Fruit fly (Drosophila melanogaster) whole organism, embryonic: Measurements from ENCODE around the gene CG14840.
A peak's percentile ranks its signal among the peaks of the same experiment; 100 is the strongest.

Experiments used
- Atf6 ChIP-seq: fragments of 200-800 bp; sonication (Bioruptor generic); IDR thresholded peaks from 2 replicates; pipeline ENCODE4 v1.3.6; 2022; ENCODE audit warnings: missing biosample characterization, missing genetic modification characterization
- BEAF-32 ChIP-seq: fragments of 200-800 bp; sonication (Bioruptor generic); optimal IDR thresholded peaks from 3 replicates; lab custom pipeline; 2017; ENCODE audit warnings: missing biosample characterization, missing genetic modification characterization, mild to moderate bottlenecking, moderate library complexity, missing genetic modification reagents
- Bdp1 ChIP-seq: fragments of 200-800 bp; sonication (Bioruptor generic); optimal IDR thresholded peaks from 3 replicates; lab custom pipeline; 2016; ENCODE audit warnings: missing biosample characterization, missing genetic modification characterization
- CG1024 ChIP-seq: fragments of 200-800 bp; sonication (Bioruptor generic); IDR thresholded peaks from 2 replicates; pipeline ENCODE4 v1.3.6; 2022; ENCODE audit warnings: missing biosample characterization, missing genetic modification characterization
- CG10543 ChIP-seq: fragments of 200-800 bp; sonication (Bioruptor generic); optimal IDR thresholded peaks from 3 replicates; lab custom pipeline; 2017; ENCODE audit warnings: missing biosample characterization, mild to moderate bottlenecking, missing genetic modification characterization, moderate library complexity
- CG12155 ChIP-seq: fragments of 200-800 bp; sonication (Bioruptor generic); optimal IDR thresholded peaks from 3 replicates; lab custom pipeline; 2016; ENCODE audit warnings: missing biosample characterization, missing genetic modification characterization
- CG12942 ChIP-seq: fragments of 200-800 bp; sonication (Bioruptor generic); optimal IDR thresholded peaks from 3 replicates; lab custom pipeline; 2016; ENCODE audit warnings: missing biosample characterization, missing genetic modification characterization
- CG13287 ChIP-seq: fragments of 200-800 bp; sonication (Bioruptor generic); IDR thresholded peaks from 2 replicates; pipeline ENCODE4 v1.3.6; 2022; ENCODE audit warnings: missing biosample characterization, missing genetic modification characterization; ENCODE audit not compliant: partially characterized antibody
- CG14860 ChIP-seq: fragments of 200-800 bp; sonication (Bioruptor generic); IDR thresholded peaks from 3 replicates; pipeline ENCODE4 v1.3.6; 2022; ENCODE audit warnings: missing biosample characterization, missing genetic modification characterization; ENCODE audit not compliant: partially characterized antibody
- CG14965 ChIP-seq: fragments of 200-800 bp; sonication (Bioruptor generic); optimal IDR thresholded peaks from 2 replicates; lab custom pipeline; 2016; ENCODE audit warnings: missing biosample characterization, missing genetic modification characterization, borderline replicate concordance
- CG1602 ChIP-seq: fragments of 200-800 bp; sonication (Bioruptor generic); optimal IDR thresholded peaks from 3 replicates; lab custom pipeline; 2016; ENCODE audit warnings: missing biosample characterization, missing genetic modification characterization
- CG17385 ChIP-seq: fragments of 200-800 bp; sonication (Bioruptor generic); optimal IDR thresholded peaks from 3 replicates; lab custom pipeline; 2018; ENCODE audit warnings: missing biosample characterization, mild to moderate bottlenecking, missing genetic modification characterization
- CG2712 ChIP-seq: fragments of 200-800 bp; optimal IDR thresholded peaks from 3 replicates; lab custom pipeline; 2019; ENCODE audit warnings: missing biosample characterization, mild to moderate bottlenecking, missing genetic modification characterization, moderate library complexity
- CG4282 ChIP-seq: fragments of 200-800 bp; sonication (Bioruptor generic); optimal IDR thresholded peaks from 2 replicates; lab custom pipeline; 2016; ENCODE audit warnings: missing biosample characterization, missing genetic modification characterization
- CG43689 ChIP-seq: fragments of 200-800 bp; sonication (Bioruptor generic); IDR thresholded peaks from 2 replicates; pipeline ENCODE4 v1.3.6; 2022; ENCODE audit warnings: missing biosample characterization, missing genetic modification characterization
- CG4404 ChIP-seq: fragments of 200-800 bp; sonication (Bioruptor generic); IDR thresholded peaks from 2 replicates; pipeline ENCODE4 v1.3.6; 2022; ENCODE audit warnings: missing biosample characterization, missing genetic modification characterization
- CG4617 ChIP-seq: fragments of 200-800 bp; sonication (Bioruptor generic); optimal IDR thresholded peaks from 3 replicates; lab custom pipeline; 2016; ENCODE audit warnings: missing biosample characterization, missing genetic modification characterization, borderline replicate concordance
- CG6765 ChIP-seq: fragments of 200-800 bp; sonication (Bioruptor generic); optimal IDR thresholded peaks from 3 replicates; lab custom pipeline; 2017; ENCODE audit warnings: missing biosample characterization, mild to moderate bottlenecking, missing genetic modification characterization
- CG8359 ChIP-seq: fragments of 200-800 bp; sonication (Bioruptor generic); optimal IDR thresholded peaks from 2 replicates; lab custom pipeline; 2017; ENCODE audit warnings: missing biosample characterization, mild to moderate bottlenecking, missing genetic modification characterization, borderline replicate concordance
- Camta ChIP-seq: fragments of 200-800 bp; sonication (Bioruptor generic); optimal IDR thresholded peaks from 2 replicates; lab custom pipeline; 2016; ENCODE audit warnings: missing biosample characterization, missing genetic modification characterization
- CrebB ChIP-seq: fragments of 200-800 bp; sonication (Bioruptor generic); optimal IDR thresholded peaks from 3 replicates; lab custom pipeline; 2018; ENCODE audit warnings: missing biosample characterization, mild to moderate bottlenecking, missing genetic modification characterization
- D19A ChIP-seq: fragments of 200-800 bp; optimal IDR thresholded peaks from 3 replicates; lab custom pipeline; 2019; ENCODE audit warnings: missing biosample characterization, mild to moderate bottlenecking, missing genetic modification characterization, moderate library complexity
- D19B ChIP-seq: fragments of 200-800 bp; sonication (Bioruptor generic); optimal IDR thresholded peaks from 2 replicates; lab custom pipeline; 2017; ENCODE audit warnings: missing biosample characterization, mild to moderate bottlenecking, missing genetic modification characterization
- Deaf1 ChIP-seq: fragments of 200-800 bp; optimal IDR thresholded peaks from 3 replicates; lab custom pipeline; 2019; ENCODE audit warnings: missing biosample characterization, mild to moderate bottlenecking, missing genetic modification characterization, moderate library complexity
- Doc2 ChIP-seq: fragments of 200-800 bp; sonication (Bioruptor generic); IDR thresholded peaks from 2 replicates; pipeline ENCODE4 v1.3.6; 2022; ENCODE audit warnings: missing biosample characterization, missing genetic modification characterization
- E2f2 ChIP-seq: fragments of 200-800 bp; sonication (Bioruptor generic); IDR thresholded peaks from 2 replicates; pipeline ENCODE4 v1.3.6; 2022; ENCODE audit warnings: missing biosample characterization, missing genetic modification characterization
- ERR ChIP-seq: fragments of 200-800 bp; sonication (Bioruptor generic); optimal IDR thresholded peaks from 2 replicates; lab custom pipeline; 2016; ENCODE audit warnings: missing biosample characterization, missing genetic modification characterization
- Elba2 ChIP-seq: fragments of 200-800 bp; sonication (Bioruptor generic); optimal IDR thresholded peaks from 3 replicates; lab custom pipeline; 2016; ENCODE audit warnings: missing biosample characterization, missing genetic modification characterization
- Fer3 ChIP-seq: fragments of 200-800 bp; sonication (Bioruptor generic); optimal IDR thresholded peaks from 2 replicates; lab custom pipeline; 2018; ENCODE audit warnings: missing biosample characterization, mild to moderate bottlenecking, missing genetic modification characterization, moderate library complexity
- GATAe ChIP-seq: fragments of 200-800 bp; sonication (Bioruptor generic); conservative IDR thresholded peaks from 2 replicates; pipeline ENCODE4 v1.3.6; 2022; ENCODE audit warnings: missing biosample characterization, missing genetic modification characterization
- Hey ChIP-seq: fragments of 200-800 bp; sonication (Bioruptor generic); optimal IDR thresholded peaks from 3 replicates; lab custom pipeline; 2018; ENCODE audit warnings: missing biosample characterization, mild to moderate bottlenecking, missing genetic modification characterization
- Hmx ChIP-seq: fragments of 200-800 bp; sonication (Bioruptor generic); optimal IDR thresholded peaks from 2 replicates; lab custom pipeline; 2016; ENCODE audit warnings: missing biosample characterization, missing genetic modification characterization
- Hr78 ChIP-seq, 2 experiments: fragments of 200-800 bp in 1 of 2; fragments of >200 bp in 1 of 2; sonication (Bioruptor generic) in 1 of 2; optimal IDR thresholded peaks; 2 replicates each; lab custom pipeline; 2017 to 2019; ENCODE audit warnings: missing biosample characterization in 2 of 2, missing genetic modification characterization in 2 of 2, mild to moderate bottlenecking in 1 of 2, moderate library complexity in 1 of 2
- Jarid2 ChIP-seq: fragments of 200-800 bp; sonication (Bioruptor generic); optimal IDR thresholded peaks from 3 replicates; lab custom pipeline; 2017; ENCODE audit warnings: mild to moderate bottlenecking, missing biosample characterization, missing genetic modification reagents, missing genetic modification characterization
- NK7.1 ChIP-seq: fragments of 200-800 bp; sonication (Bioruptor generic); optimal IDR thresholded peaks from 3 replicates; lab custom pipeline; 2016; ENCODE audit warnings: missing biosample characterization, missing genetic modification characterization
- Neu2 ChIP-seq: fragments of 200-800 bp; sonication (Bioruptor generic); optimal IDR thresholded peaks from 3 replicates; lab custom pipeline; 2016; ENCODE audit warnings: missing biosample characterization, missing genetic modification characterization, borderline replicate concordance
- Nf-YA ChIP-seq: fragments of 200-800 bp; sonication (Bioruptor generic); IDR thresholded peaks from 2 replicates; pipeline ENCODE4 v1.3.6; 2022; ENCODE audit warnings: missing biosample characterization, missing genetic modification characterization
- Nf-YC ChIP-seq: fragments of 200-800 bp; optimal IDR thresholded peaks from 3 replicates; lab custom pipeline; 2019; ENCODE audit warnings: missing biosample characterization, mild to moderate bottlenecking, missing genetic modification characterization, moderate library complexity
- Oli ChIP-seq: fragments of 200-800 bp; sonication (Bioruptor generic); optimal IDR thresholded peaks from 2 replicates; lab custom pipeline; 2018; ENCODE audit warnings: missing biosample characterization, mild to moderate bottlenecking, missing genetic modification characterization, moderate library complexity
- cas ChIP-seq: fragments of 200-800 bp; sonication (Bioruptor generic); IDR thresholded peaks from 2 replicates; pipeline ENCODE4 v1.3.6; 2022; ENCODE audit warnings: missing biosample characterization, missing genetic modification characterization
- dimm ChIP-seq: fragments of 200-800 bp; sonication (Bioruptor generic); IDR thresholded peaks from 2 replicates; pipeline ENCODE4 v1.3.6; 2022; ENCODE audit warnings: missing biosample characterization, missing genetic modification characterization
- esg ChIP-seq: fragments of 200-800 bp; sonication (Bioruptor generic); conservative IDR thresholded peaks from 2 replicates; pipeline ENCODE4 v1.3.6; 2022; ENCODE audit warnings: missing biosample characterization, missing genetic modification characterization
- hth ChIP-seq: fragments of >200 bp; optimal IDR thresholded peaks from 2 replicates; lab custom pipeline; 2017; ENCODE audit warnings: inconsistent platforms
- kni ChIP-seq: fragments of 200-800 bp; sonication (Bioruptor generic); optimal IDR thresholded peaks from 3 replicates; lab custom pipeline; 2017; ENCODE audit warnings: mild to moderate bottlenecking, missing biosample characterization, missing genetic modification reagents, missing genetic modification characterization
- maf-S ChIP-seq: fragments of 200-800 bp; sonication (Bioruptor generic); optimal IDR thresholded peaks from 2 replicates; lab custom pipeline; 2016; ENCODE audit warnings: missing biosample characterization, missing genetic modification characterization
- nerfin-2 ChIP-seq: fragments of 200-800 bp; sonication (Bioruptor generic); IDR thresholded peaks from 2 replicates; pipeline ENCODE4 v1.3.6; 2022; ENCODE audit warnings: missing biosample characterization, missing genetic modification characterization; ENCODE audit not compliant: partially characterized antibody
- pb ChIP-seq: fragments of 200-800 bp; sonication (Bioruptor generic); optimal IDR thresholded peaks from 3 replicates; lab custom pipeline; 2016; ENCODE audit warnings: missing biosample characterization, missing genetic modification characterization
- tap ChIP-seq: fragments of 200-800 bp; optimal IDR thresholded peaks from 3 replicates; lab custom pipeline; 2019; ENCODE audit warnings: missing biosample characterization, mild to moderate bottlenecking, missing genetic modification characterization, moderate library complexity
- zfh2 ChIP-seq: fragments of 200-800 bp; sonication (Bioruptor generic); optimal IDR thresholded peaks from 2 replicates; lab custom pipeline; 2016; ENCODE audit warnings: missing biosample characterization, missing genetic modification characterization

CG14840 gene

dm6 chr3R:14288669-14289383 lies 27.8 kb upstream of the CG14840 start, which contains the start of gene red (continued):
- no peak for TF ChIP-seq CG14965 (GFP tag; lab: Kevin White, UChicago)
- TF ChIP-seq CG12155 (GFP tag; lab: Kevin White, UChicago), result peak; percentile 70
- no peak for TF ChIP-seq CG14860 (GFP tag; lab: Robert Waterston, UW)
- TF ChIP-seq Jarid2 (GFP tag; lab: Kevin White, UChicago), result peak; percentile 82
- peak; percentile 65 for TF ChIP-seq D19A (tag; lab: Kevin White, UChicago)
- peak; percentile 50 for TF ChIP-seq kni (GFP tag; lab: Kevin White, UChicago)
- TF ChIP-seq maf-S (GFP tag; lab: Kevin White, UChicago), result peak; percentile 8
- peak; percentile 52 for TF ChIP-seq GATAe
- TF ChIP-seq hth (lab: Kevin White, UChicago), result no peak
- peak; percentile 9 for TF ChIP-seq Hey (tag; lab: Kevin White, UChicago)
- peak; percentile 64 for TF ChIP-seq D19B (GFP tag; lab: Kevin White, UChicago)
- peak; percentile 17 for TF ChIP-seq ERR (GFP tag; lab: Kevin White, UChicago)
- no peak for TF ChIP-seq CG4282 (GFP tag; lab: Kevin White, UChicago)
- peak; percentile 47 for TF ChIP-seq Bdp1 (GFP tag; lab: Kevin White, UChicago)
- no peak for TF ChIP-seq Nf-YA (GFP tag; lab: Robert Waterston, UW)
- TF ChIP-seq Camta (GFP tag; lab: Kevin White, UChicago), result peak; percentile 36
- peak; percentile 29 for TF ChIP-seq Nf-YC
- TF ChIP-seq BEAF-32 (GFP tag; lab: Kevin White, UChicago), result no peak
- peak; percentile 62 for TF ChIP-seq zfh2
- TF ChIP-seq Oli (tag; lab: Kevin White, UChicago), result peak; percentile 75
- TF ChIP-seq CG43689 (GFP tag; lab: Robert Waterston, UW), result peak; percentile 11; the same call in 1 of the 2 replicates
- TF ChIP-seq pb (GFP tag; lab: Kevin White, UChicago), result no peak
- TF ChIP-seq Fer3 (tag; lab: Kevin White, UChicago), result peak; percentile 83
- TF ChIP-seq Hr78 (GFP tag; optimal IDR thresholded peaks at IDR 0.05; lab: Kevin White, UChicago), result peak in 1 of 2 experiments; percentile 3
- peak; percentile 44; the same call in 1 of the 2 replicates for TF ChIP-seq CG4404 (GFP tag; lab: Robert Waterston, UW)
- peak; percentile 76 for TF ChIP-seq tap (tag; lab: Kevin White, UChicago)
- TF ChIP-seq Neu2 (GFP tag; lab: Kevin White, UChicago), result no peak
- TF ChIP-seq esg, result peak; percentile 66
- TF ChIP-seq CrebB (tag; lab: Kevin White, UChicago), result peak; percentile 27
- peak; percentile 51 for TF ChIP-seq CG6765 (GFP tag; lab: Kevin White, UChicago)
- no peak for TF ChIP-seq Doc2 (GFP tag; lab: Robert Waterston, UW)
- no peak for TF ChIP-seq Elba2 (GFP tag; lab: Kevin White, UChicago)
- peak; percentile 73 for TF ChIP-seq CG2712 (tag; lab: Kevin White, UChicago)
- no peak for TF ChIP-seq nerfin-2 (GFP tag; lab: Robert Waterston, UW)
- peak; percentile 51; the same call in 1 of the 2 replicates for TF ChIP-seq E2f2 (GFP tag; lab: Robert Waterston, UW)
- TF ChIP-seq Atf6, result peak; percentile 84
- TF ChIP-seq CG8359 (GFP tag; lab: Kevin White, UChicago), result no peak
- peak; percentile 86 for TF ChIP-seq Deaf1 (tag; lab: Kevin White, UChicago)
- TF ChIP-seq dimm (GFP tag; lab: Robert Waterston, UW), result no peak
- TF ChIP-seq CG1024 (GFP tag; lab: Robert Waterston, UW), result 0 out of 2 replicates have a peak, but pooled peaks have one; percentile 4
- TF ChIP-seq CG1602, result peak; percentile 42
- TF ChIP-seq Hmx, result no peak
- TF ChIP-seq cas, result peak; percentile 33; the same call in 1 of the 2 replicates
- peak; percentile 48 for TF ChIP-seq CG12942 (GFP tag; lab: Kevin White, UChicago)
- peak; percentile 49 for TF ChIP-seq NK7.1 (GFP tag; lab: Kevin White, UChicago)
- TF ChIP-seq CG10543 (GFP tag; lab: Kevin White, UChicago), result peak; percentile 77
- TF ChIP-seq CG13287 (GFP tag; lab: Robert Waterston, UW), result peak; percentile 13; the same call in 1 of the 2 replicates
- TF ChIP-seq CG17385, result peak; percentile 77
- no peak for TF ChIP-seq CG4617
